Fruit fly (Drosophila melanogaster) whole organism, adult: ENCODE data around the gene CG17118.

Source experiments
- CG11617 ChIP-seq: fragments of 200-800 bp; sonication (Bioruptor generic); optimal IDR thresholded peaks from 2 replicates; lab custom pipeline; 2017; ENCODE audit warnings: mild to moderate bottlenecking, missing biosample characterization, missing genetic modification reagents, missing genetic modification characterization
- CG12768 ChIP-seq: fragments of 200-800 bp; sonication (Bioruptor generic); optimal IDR thresholded peaks from 2 replicates; lab custom pipeline; 2017; ENCODE audit warnings: missing biosample characterization, missing genetic modification characterization, mild to moderate bottlenecking, moderate library complexity, missing genetic modification reagents
- CG14711 ChIP-seq: fragments of 200-800 bp; sonication (Bioruptor generic); optimal IDR thresholded peaks from 2 replicates; lab custom pipeline; 2018; ENCODE audit warnings: missing biosample characterization, mild to moderate bottlenecking, missing genetic modification characterization, moderate library complexity
- CG1620 ChIP-seq: fragments of 200-800 bp; sonication (Bioruptor generic); optimal IDR thresholded peaks from 2 replicates; lab custom pipeline; 2016; ENCODE audit warnings: missing biosample characterization, missing genetic modification characterization
- CG33017 ChIP-seq: fragments of 200-800 bp; sonication (Bioruptor generic); optimal IDR thresholded peaks from 2 replicates; lab custom pipeline; 2018; ENCODE audit warnings: missing biosample characterization, mild to moderate bottlenecking, missing genetic modification characterization, moderate library complexity
- CG5204 ChIP-seq: fragments of 200-800 bp; sonication (Bioruptor generic); optimal IDR thresholded peaks from 2 replicates; lab custom pipeline; 2016; ENCODE audit warnings: missing biosample characterization, missing genetic modification characterization
- CG7045 ChIP-seq: fragments of 200-800 bp; sonication (Bioruptor generic); optimal IDR thresholded peaks from 2 replicates; lab custom pipeline; 2017; ENCODE audit warnings: missing biosample characterization, mild to moderate bottlenecking, missing genetic modification characterization
- CG7101 ChIP-seq: fragments of 200-800 bp; sonication (Bioruptor generic); optimal IDR thresholded peaks from 2 replicates; lab custom pipeline; 2018; ENCODE audit warnings: missing biosample characterization, mild to moderate bottlenecking, missing genetic modification characterization, moderate library complexity
- Clk ChIP-seq: fragments of 200-800 bp; sonication (Bioruptor generic); optimal IDR thresholded peaks from 2 replicates; lab custom pipeline; 2017; ENCODE audit warnings: missing biosample characterization, missing genetic modification characterization
- Crg-1 ChIP-seq: fragments of 200-800 bp; sonication (Bioruptor generic); optimal IDR thresholded peaks from 2 replicates; lab custom pipeline; 2016; ENCODE audit warnings: missing biosample characterization, missing genetic modification characterization
- Hr96 ChIP-seq: fragments of 200-800 bp; sonication (Bioruptor generic); optimal IDR thresholded peaks from 2 replicates; lab custom pipeline; 2016; ENCODE audit warnings: missing biosample characterization, missing genetic modification characterization
- Mnt ChIP-seq: fragments of 200-800 bp; sonication (Bioruptor generic); optimal IDR thresholded peaks from 2 replicates; lab custom pipeline; 2016; ENCODE audit warnings: missing biosample characterization, mild to moderate bottlenecking, missing genetic modification characterization
- bab1 ChIP-seq: fragments of 200-800 bp; sonication (Bioruptor generic); optimal IDR thresholded peaks from 3 replicates; lab custom pipeline; 2019; ENCODE audit warnings: missing biosample characterization, mild to moderate bottlenecking, missing genetic modification characterization, moderate library complexity
- cic ChIP-seq: fragments of 200-800 bp; sonication (Bioruptor generic); optimal IDR thresholded peaks from 2 replicates; lab custom pipeline; 2017; ENCODE audit warnings: missing biosample characterization, mild to moderate bottlenecking, missing genetic modification characterization, moderate library complexity
- cnc ChIP-seq, 2 experiments: fragments of >200 bp; optimal IDR thresholded peaks; 2 replicates each; lab custom pipeline; 2017
- kay ChIP-seq: fragments of 200-800 bp; sonication (Bioruptor generic); peaks from one replicate; lab custom pipeline; 2016; ENCODE audit warnings: missing biosample characterization, missing genetic modification characterization, borderline replicate concordance
- ovo ChIP-seq: fragments of 200-800 bp; sonication (Bioruptor generic); optimal IDR thresholded peaks from 2 replicates; lab custom pipeline; 2016; ENCODE audit warnings: missing biosample characterization, missing genetic modification characterization
- pad ChIP-seq: fragments of 200-800 bp; sonication (Bioruptor generic); optimal IDR thresholded peaks from 3 replicates; lab custom pipeline; 2017; ENCODE audit warnings: missing biosample characterization, missing genetic modification characterization, mild to moderate bottlenecking, moderate library complexity, missing genetic modification reagents
- tj ChIP-seq: fragments of 200-800 bp; sonication (Bioruptor generic); optimal IDR thresholded peaks from 3 replicates; lab custom pipeline; 2017; ENCODE audit warnings: missing biosample characterization, mild to moderate bottlenecking, missing genetic modification characterization, moderate library complexity
- toe ChIP-seq: fragments of 200-800 bp; sonication (Bioruptor generic); optimal IDR thresholded peaks from 2 replicates; lab custom pipeline; 2016; ENCODE audit warnings: missing biosample characterization, missing genetic modification characterization

CG17118 gene

DNA sequence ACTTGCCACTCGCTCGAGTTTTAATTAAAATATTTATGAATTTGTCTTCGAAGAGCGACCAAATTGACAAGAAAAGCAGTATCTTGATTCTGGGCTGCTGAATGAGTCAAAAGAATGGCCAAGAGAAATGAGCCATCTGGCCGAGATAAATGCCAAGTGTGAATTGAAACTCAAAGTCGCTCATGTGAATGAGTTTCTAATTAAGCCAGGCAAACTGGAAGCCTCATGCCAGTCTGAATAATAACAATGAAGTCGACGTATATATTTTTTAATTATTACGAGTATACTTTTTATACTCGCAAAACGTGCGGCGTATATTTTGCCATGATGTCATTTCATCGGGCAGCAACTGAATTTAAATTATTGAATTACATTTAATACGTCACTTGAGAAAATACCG is 20.7 kb upstream of the CG17118 start, which contains the start of gene Lip2:
Gene Lip2, minus strand, starts transcription at position 101 of the 400 bp plus-strand sequence.
- TF ChIP-seq toe (GFP tag; lab: Kevin White, UChicago) (no peak), kay (GFP tag; lab: Kevin White, UChicago) (peak; percentile 17)

DNA sequence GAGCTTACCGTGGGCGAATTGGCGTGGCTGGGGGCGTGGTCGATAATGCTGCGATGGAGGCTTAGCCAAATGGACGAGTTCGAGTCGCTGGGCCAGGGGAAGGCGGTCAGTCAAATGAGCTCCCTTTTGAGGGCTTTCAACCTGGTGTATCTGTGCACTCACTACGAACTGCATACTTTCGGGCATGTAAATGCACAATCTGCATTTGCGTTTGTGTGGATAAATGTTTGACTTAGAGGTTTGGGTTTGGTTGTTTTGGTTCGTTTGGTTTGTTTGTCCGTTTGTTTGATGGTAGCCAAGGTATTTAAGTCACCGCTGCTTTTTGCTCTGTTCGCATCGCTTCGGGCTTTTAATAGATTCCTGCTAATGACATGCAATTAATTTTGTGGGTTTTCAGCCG is 18.8 kb upstream of the CG17118 start:
- TF ChIP-seq CG11617 (GFP tag; lab: Kevin White, UChicago) (no peak), CG33017 (tag; lab: Kevin White, UChicago) (no peak), CG7101 (tag; lab: Kevin White, UChicago) (no peak), bab1 (no peak), CG5204 (no peak), toe (GFP tag; lab: Kevin White, UChicago) (no peak)

- no peak for TF ChIP-seq cic (GFP tag; lab: Kevin White, UChicago)
- TF ChIP-seq CG7045 (GFP tag; lab: Kevin White, UChicago), result no peak
- TF ChIP-seq cnc (optimal IDR thresholded peaks at IDR 0.05; lab: Kevin White, UChicago), result no peak
- TF ChIP-seq CG12768 (GFP tag; lab: Kevin White, UChicago), result no peak
- no peak for TF ChIP-seq Hr96
- TF ChIP-seq CG7101 (tag; lab: Kevin White, UChicago), result no peak
- TF ChIP-seq kay (GFP tag; lab: Kevin White, UChicago), result no peak
- no peak for TF ChIP-seq tj (GFP tag; lab: Kevin White, UChicago)
- no peak for TF ChIP-seq CG11617 (GFP tag; lab: Kevin White, UChicago)
- no peak for TF ChIP-seq CG14711 (tag; lab: Kevin White, UChicago)
- no peak for TF ChIP-seq CG5204
- no peak for TF ChIP-seq bab1
- TF ChIP-seq Crg-1 (GFP tag; lab: Kevin White, UChicago), result no peak
- TF ChIP-seq toe (GFP tag; lab: Kevin White, UChicago), result no peak
- no peak for TF ChIP-seq ovo (GFP tag; lab: Kevin White, UChicago)
- no peak for TF ChIP-seq CG1620 (GFP tag; lab: Kevin White, UChicago)
- TF ChIP-seq pad, result no peak
- no peak for TF ChIP-seq CG33017 (tag; lab: Kevin White, UChicago)
These were observed 8.5 kb upstream of the CG17118 start for dm6 chr2L:10721535-10721934.

DNA sequence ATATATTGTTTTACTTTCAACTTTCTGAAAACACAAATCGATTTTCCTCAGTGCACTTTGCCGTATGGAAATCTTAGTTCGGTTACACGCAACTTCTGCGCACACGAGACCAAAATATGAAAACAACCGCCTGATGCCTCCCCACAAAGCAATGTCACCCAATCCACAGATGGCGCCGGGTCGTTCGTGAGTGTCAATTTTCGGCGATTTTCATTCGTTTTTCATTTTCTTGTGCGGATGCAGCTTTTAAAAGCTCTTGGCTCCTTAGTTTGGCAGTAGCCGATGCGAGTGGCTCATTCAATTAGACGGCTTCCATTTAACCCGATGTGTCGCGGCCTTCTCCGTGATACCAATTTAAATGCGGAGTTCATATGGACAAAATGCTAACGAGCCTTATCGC is 6.2 kb upstream of the CG17118 start, which contains the start of gene CG6431:
Gene CG6431, plus strand, starts transcription at position 301 of the 400 bp plus-strand sequence.
- TF ChIP-seq Hr96 (no peak), cnc (optimal IDR thresholded peaks at IDR 0.05; lab: Kevin White, UChicago) (no peak), toe (GFP tag; lab: Kevin White, UChicago) (no peak), CG1620 (GFP tag; lab: Kevin White, UChicago) (no peak), Mnt (no peak), CG5204 (no peak), ovo (GFP tag; lab: Kevin White, UChicago) (no peak)

DNA sequence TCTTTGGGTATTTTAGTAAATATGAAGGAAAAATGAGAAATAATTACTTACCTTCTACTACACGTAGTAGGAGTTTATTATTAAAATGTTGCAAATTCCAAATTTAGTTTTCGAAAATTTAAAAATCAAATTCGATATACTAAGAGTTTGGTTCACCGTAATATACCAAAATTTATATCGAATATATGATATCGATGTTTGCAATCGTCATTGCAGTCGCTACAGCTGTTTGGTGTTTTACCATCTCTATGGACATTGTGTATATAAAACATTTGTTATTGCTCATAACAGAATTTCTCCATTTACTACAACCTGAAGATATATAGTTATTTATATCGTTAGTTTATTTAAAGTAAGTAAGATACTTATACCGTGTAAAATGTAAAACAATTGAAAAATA is 1.3 kb upstream of the CG17118 start, which contains the start of gene CG6443:
Gene CG6443, plus strand, starts transcription at position 228 of the 400 bp plus-strand sequence.
- peak; percentile 22 for TF ChIP-seq bab1
- TF ChIP-seq cic (GFP tag; lab: Kevin White, UChicago), result no peak

dm6 chr2L:10732343-10732808 is 2.3 kb downstream of the CG17118 start, which contains the start of the genes EMC3 and Dpy-30L1:
EMC3 (minus strand) TSS chr2L:10732423.
Dpy-30L1 (plus strand) TSS chr2L:10732653.
- TF ChIP-seq pad (peak; percentile 12), CG12768 (GFP tag; lab: Kevin White, UChicago) (peak; percentile 20), CG11617 (GFP tag; lab: Kevin White, UChicago) (peak; percentile 54), kay (GFP tag; lab: Kevin White, UChicago) (no peak), Hr96 (peak; percentile 53), CG1620 (GFP tag; lab: Kevin White, UChicago) (peak; percentile 46), CG14711 (tag; lab: Kevin White, UChicago) (peak; percentile 96), toe (GFP tag; lab: Kevin White, UChicago) (peak; percentile 70), Crg-1 (GFP tag; lab: Kevin White, UChicago) (peak; percentile 43), cnc (optimal IDR thresholded peaks at IDR 0.05; lab: Kevin White, UChicago) (no peak), CG7045 (GFP tag; lab: Kevin White, UChicago) (peak; percentile 2), CG5204 (peak; percentile 58), cic (GFP tag; lab: Kevin White, UChicago) (no peak), Mnt (peak; percentile 22), CG7101 (tag; lab: Kevin White, UChicago) (peak; percentile 41), bab1 (peak; percentile 79), tj (GFP tag; lab: Kevin White, UChicago) (no peak)

dm6 chr2L:10735923-10736322 is 5.9 kb downstream of the CG17118 start, which contains the start of gene Nup107:
Nup107 (minus strand) TSS chr2L:10736071.
- TF ChIP-seq ovo (GFP tag; lab: Kevin White, UChicago), result no peak
- TF ChIP-seq bab1, result no peak
- no peak for TF ChIP-seq Clk (GFP tag; lab: Kevin White, UChicago)
- no peak for TF ChIP-seq kay (GFP tag; lab: Kevin White, UChicago)
- TF ChIP-seq CG1620 (GFP tag; lab: Kevin White, UChicago), result no peak
- TF ChIP-seq Hr96, result no peak
- no peak for TF ChIP-seq Mnt
- TF ChIP-seq toe (GFP tag; lab: Kevin White, UChicago), result no peak
